Fruit fly (Drosophila melanogaster): Measurements from ENCODE around the gene CG9550.

CG9550 gene

dm6 chr2L:6496753-6497152 is at the start of gene CG9550:
Gene CG9550, plus strand, starts transcription at chr2L:6497053.
- TF ChIP-seq CG4496 (GFP tag; IDR thresholded peaks at IDR 0.05) (no peak), CG9948 (tag; optimal IDR thresholded peaks at IDR 0.05) (no peak), CG15710 (tag; optimal IDR thresholded peaks at IDR 0.05) (no peak), fd96Ca (GFP tag; IDR thresholded peaks at IDR 0.05) (no peak), D1 (tag; optimal IDR thresholded peaks at IDR 0.05) (no peak), CG14655 (GFP tag; optimal IDR thresholded peaks at IDR 0.05) (no peak), Snoo (tag; optimal IDR thresholded peaks at IDR 0.05) (no peak), CG10348 (GFP tag; IDR thresholded peaks at IDR 0.05) (no peak), CG32121 (GFP tag; IDR thresholded peaks at IDR 0.05) (no peak), Pif1A (GFP tag; optimal IDR thresholded peaks at IDR 0.05) (no peak), CG8301 (tag; optimal IDR thresholded peaks at IDR 0.05) (no peak), CG13204 (GFP tag; optimal IDR thresholded peaks at IDR 0.05) (no peak), CG12605 (GFP tag; IDR thresholded peaks at IDR 0.05) (no peak), Pif1B (GFP tag; optimal IDR thresholded peaks at IDR 0.05) (no peak), CG17806 (tag; optimal IDR thresholded peaks at IDR 0.05) (no peak), CG34367 (tag; optimal IDR thresholded peaks at IDR 0.05) (no peak)

DNA sequence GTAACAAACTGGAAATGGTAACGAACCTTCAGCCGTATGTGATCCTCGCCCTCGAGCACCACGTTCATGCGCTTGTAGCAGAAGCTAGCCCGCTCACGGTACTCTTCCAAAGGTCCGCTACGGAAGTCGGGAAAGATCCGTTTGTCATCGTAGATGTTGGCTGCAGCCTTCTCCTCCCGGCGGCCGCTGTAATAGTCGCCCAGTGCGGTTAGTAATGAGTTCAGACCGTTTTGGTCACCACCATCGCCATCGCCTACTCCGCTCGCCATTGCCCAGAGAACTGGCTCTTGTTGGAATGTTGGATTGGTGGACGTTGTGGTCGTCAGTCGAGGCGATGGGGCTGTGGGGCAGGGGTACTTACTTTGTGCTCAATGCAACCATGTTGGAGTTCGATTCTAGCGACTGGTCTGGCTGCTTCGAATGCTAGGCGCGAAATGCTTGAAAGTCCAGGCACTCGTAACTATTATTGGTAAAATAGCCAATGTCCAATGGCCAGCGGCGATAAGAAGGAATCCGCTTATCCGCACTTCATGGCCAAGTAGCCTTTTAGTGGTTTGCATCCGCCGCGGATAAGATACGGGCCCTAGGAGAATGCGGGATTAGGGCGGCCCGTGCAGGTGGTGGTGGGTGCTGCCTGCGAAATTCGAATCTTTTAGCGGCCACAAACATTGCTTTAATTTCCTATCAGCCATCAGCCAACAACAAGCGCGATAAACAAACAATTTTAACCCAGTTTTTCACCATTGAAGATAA is 49.1 kb upstream of the CG9550 start:
- no peak for TF ChIP-seq CG14655 (GFP tag; optimal IDR thresholded peaks at IDR 0.05)
- no peak for TF ChIP-seq D1 (tag; optimal IDR thresholded peaks at IDR 0.05)
- peak; percentile 25 for TF ChIP-seq CG8301 (tag; optimal IDR thresholded peaks at IDR 0.05)
- TF ChIP-seq CG4496 (GFP tag; IDR thresholded peaks at IDR 0.05): no peak
- no peak for TF ChIP-seq CG10348 (GFP tag; IDR thresholded peaks at IDR 0.05)
- TF ChIP-seq CG15710 (tag; optimal IDR thresholded peaks at IDR 0.05): no peak
- 0 out of 2 replicates have a peak, but pooled peaks have one; percentile 9 for TF ChIP-seq Ets98B (GFP tag; IDR thresholded peaks at IDR 0.05)
- no peak for TF ChIP-seq rn (GFP tag; IDR thresholded peaks at IDR 0.05)
- no peak for TF ChIP-seq CG8159 (tag; optimal IDR thresholded peaks at IDR 0.05)
- TF ChIP-seq CG32121 (GFP tag; IDR thresholded peaks at IDR 0.05): no peak
- peak; percentile 48 for TF ChIP-seq EcR (GFP tag; optimal IDR thresholded peaks at IDR 0.05)
- peak; percentile 59; the same call in 1 of the 2 replicates for TF ChIP-seq CG12605 (GFP tag; IDR thresholded peaks at IDR 0.05)
- TF ChIP-seq Snoo (tag; optimal IDR thresholded peaks at IDR 0.05): no peak
- TF ChIP-seq fd96Ca (GFP tag; IDR thresholded peaks at IDR 0.05): no peak
- TF ChIP-seq gl (tag; optimal IDR thresholded peaks at IDR 0.05): peak; percentile 21
- no peak for TF ChIP-seq CG17806 (tag; optimal IDR thresholded peaks at IDR 0.05)
- TF ChIP-seq CG9948 (tag; optimal IDR thresholded peaks at IDR 0.05): no peak
- TF ChIP-seq Pif1B (GFP tag; optimal IDR thresholded peaks at IDR 0.05): no peak
- no peak for TF ChIP-seq CG34367 (tag; optimal IDR thresholded peaks at IDR 0.05)
- peak; percentile 59 for TF ChIP-seq CG13204 (GFP tag; optimal IDR thresholded peaks at IDR 0.05)
- TF ChIP-seq Pif1A (GFP tag; optimal IDR thresholded peaks at IDR 0.05): no peak

DNA sequence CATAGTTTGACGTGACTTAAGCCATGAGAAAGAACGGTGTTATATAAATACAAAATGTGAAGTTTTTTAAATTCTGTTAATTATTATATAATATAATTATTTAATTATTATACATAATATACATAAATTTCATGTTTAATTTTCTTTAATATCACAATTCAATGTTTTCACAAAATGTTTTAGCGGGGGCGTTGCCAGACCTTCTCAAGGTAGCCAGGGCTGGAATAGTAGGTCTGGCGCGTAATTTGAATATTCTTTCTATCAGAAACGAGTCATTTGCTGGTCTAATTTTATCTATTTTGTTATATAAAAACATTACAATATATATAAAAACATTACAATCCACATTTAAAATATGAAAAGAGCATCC is 48.5 kb upstream of the CG9550 start, which contains the start of gene Acox3:
Gene Acox3 (minus strand): TSS at position 70 of the 370 bp plus-strand sequence.
- no peak for TF ChIP-seq Pif1A (GFP tag; optimal IDR thresholded peaks at IDR 0.05)
- peak; percentile 38 for TF ChIP-seq D1 (tag; optimal IDR thresholded peaks at IDR 0.05)

dm6 chr2L:6449753-6450152 is 47.1 kb upstream of the CG9550 start:
- TF ChIP-seq fd96Ca (GFP tag; IDR thresholded peaks at IDR 0.05) (no peak), D1 (tag; optimal IDR thresholded peaks at IDR 0.05) (no peak), gl (tag; optimal IDR thresholded peaks at IDR 0.05) (no peak), EcR (GFP tag; optimal IDR thresholded peaks at IDR 0.05) (peak; percentile 80), rn (GFP tag; IDR thresholded peaks at IDR 0.05) (no peak), CG13204 (GFP tag; optimal IDR thresholded peaks at IDR 0.05) (no peak)

DNA sequence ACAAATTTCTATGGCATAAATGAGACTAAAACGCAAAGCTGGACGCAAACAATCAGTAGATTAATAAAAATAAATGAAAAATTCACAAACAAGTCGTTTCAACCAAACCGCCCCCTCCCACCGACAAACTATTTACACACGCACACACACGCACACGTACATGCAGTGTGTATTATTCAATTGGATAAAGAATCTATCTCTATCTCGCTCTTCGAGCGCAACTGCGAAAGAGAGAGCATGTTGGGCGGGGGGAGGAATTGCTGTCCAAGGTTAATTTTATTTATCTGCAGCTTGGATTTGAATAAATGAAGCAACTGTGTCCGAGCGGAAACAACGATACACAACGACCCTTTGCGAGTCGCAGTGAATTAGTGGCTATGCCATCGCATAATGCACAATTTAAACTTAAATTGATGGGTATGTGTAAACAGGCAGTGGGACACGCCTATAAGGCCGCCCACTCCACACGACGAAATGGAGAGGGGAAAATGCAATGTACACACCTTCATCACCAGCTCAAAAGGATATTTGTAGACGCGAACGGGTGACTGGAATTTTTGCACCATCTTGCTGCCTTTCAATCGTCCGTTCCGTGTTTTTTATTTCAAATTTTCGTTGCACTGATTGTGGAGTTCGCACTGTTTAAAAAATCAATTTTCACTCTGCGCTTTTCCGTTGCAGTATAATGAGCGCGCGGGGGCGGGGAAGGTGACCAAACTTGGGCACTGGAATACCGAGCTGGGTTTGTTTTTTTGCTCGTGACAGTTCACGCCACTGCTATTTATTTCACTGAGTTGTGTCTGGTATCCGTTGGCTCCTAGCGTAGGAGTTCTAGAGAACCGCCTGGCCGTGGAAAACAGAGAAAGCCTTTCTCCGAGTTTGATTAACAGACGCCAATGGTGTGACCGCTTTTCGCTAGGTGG is 41.6 kb upstream of the CG9550 start, which contains the start of gene retm:
Gene retm (minus strand): TSS at position 898 of the 923 bp plus-strand sequence.
- peak; percentile 25; the same call in 1 of the 2 replicates for TF ChIP-seq Ets98B (GFP tag; IDR thresholded peaks at IDR 0.05)
- no peak for TF ChIP-seq CG4496 (GFP tag; IDR thresholded peaks at IDR 0.05)
- TF ChIP-seq CG14655 (GFP tag; optimal IDR thresholded peaks at IDR 0.05): no peak
- no peak; the same call in 2 of the 3 replicates for TF ChIP-seq fd96Ca (GFP tag; IDR thresholded peaks at IDR 0.05)
- TF ChIP-seq EcR (GFP tag; optimal IDR thresholded peaks at IDR 0.05): peak; percentile 48
- no peak for TF ChIP-seq rn (GFP tag; IDR thresholded peaks at IDR 0.05)
- no peak for TF ChIP-seq CG8159 (tag; optimal IDR thresholded peaks at IDR 0.05)
- TF ChIP-seq CG12605 (GFP tag; IDR thresholded peaks at IDR 0.05): no peak
- TF ChIP-seq CG10348 (GFP tag; IDR thresholded peaks at IDR 0.05): no peak
- TF ChIP-seq CG9948 (tag; optimal IDR thresholded peaks at IDR 0.05): no peak
- no peak for TF ChIP-seq CG34367 (tag; optimal IDR thresholded peaks at IDR 0.05)
- peak; percentile 20 for TF ChIP-seq Pif1A (GFP tag; optimal IDR thresholded peaks at IDR 0.05)
- TF ChIP-seq Pif1B (GFP tag; optimal IDR thresholded peaks at IDR 0.05): peak; percentile 6
- TF ChIP-seq CG17806 (tag; optimal IDR thresholded peaks at IDR 0.05): no peak
- peak; percentile 16; the same call in 1 of the 2 replicates for TF ChIP-seq CG32121 (GFP tag; IDR thresholded peaks at IDR 0.05)
- no peak for TF ChIP-seq gl (tag; optimal IDR thresholded peaks at IDR 0.05)
- TF ChIP-seq Snoo (tag; optimal IDR thresholded peaks at IDR 0.05): no peak
- TF ChIP-seq CG13204 (GFP tag; optimal IDR thresholded peaks at IDR 0.05): peak; percentile 21
- TF ChIP-seq CG8301 (tag; optimal IDR thresholded peaks at IDR 0.05): no peak
- no peak for TF ChIP-seq D1 (tag; optimal IDR thresholded peaks at IDR 0.05)
